Worm (Caenorhabditis elegans) whole organism, young adult: ENCODE measurements around the gene slc-36.2.

Experiments
- B0336.3 ChIP-seq: fragments of 200-800 bp; sonication (Bioruptor generic); IDR thresholded peaks from 2 replicates; pipeline ENCODE4 v1.3.6; 2022; ENCODE audit warnings: missing genetic modification characterization, missing compliant biosample characterization
- C06A6.2 ChIP-seq: fragments of 200-800 bp; sonication (Bioruptor generic); conservative IDR thresholded peaks from 2 replicates; pipeline ENCODE4 v1.3.6; 2022; ENCODE audit warnings: missing genetic modification characterization, missing compliant biosample characterization
- D2030.7 ChIP-seq: fragments of 200-800 bp; sonication (Bioruptor generic); IDR thresholded peaks from 2 replicates; pipeline ENCODE4 v1.3.6; 2022; ENCODE audit warnings: missing genetic modification reagents, missing genetic modification characterization, missing compliant biosample characterization
- F10E7.11 ChIP-seq: sonication (generic microtip); optimal IDR thresholded peaks from 2 replicates; lab custom pipeline; 2017; ENCODE audit warnings: mild to moderate bottlenecking, missing genetic modification characterization, moderate library complexity, missing compliant biosample characterization
- F23B12.7 ChIP-seq: sonication (generic microtip); optimal IDR thresholded peaks from 2 replicates; lab custom pipeline; 2017; ENCODE audit warnings: missing genetic modification characterization, mild to moderate bottlenecking, missing compliant biosample characterization, antibody characterized with exemption, moderate library complexity; ENCODE audit not compliant: insufficient read depth
- F33H1.4 ChIP-seq: fragments of 200-800 bp; sonication (Bioruptor generic); IDR thresholded peaks from 2 replicates; pipeline ENCODE4 v1.3.6; 2022; ENCODE audit warnings: missing genetic modification reagents, missing genetic modification characterization, missing compliant biosample characterization
- F57A8.1 ChIP-seq: fragments of 200-800 bp; sonication (Bioruptor generic); optimal IDR thresholded peaks from 2 replicates; lab custom pipeline; 2018; ENCODE audit warnings: mild to moderate bottlenecking, missing genetic modification characterization, moderate library complexity, missing compliant biosample characterization
- K11D2.4 ChIP-seq: fragments of 200-800 bp; sonication (Bioruptor generic); IDR thresholded peaks from 2 replicates; pipeline ENCODE4 v1.3.6; 2022; ENCODE audit warnings: missing genetic modification reagents, missing genetic modification characterization, missing compliant biosample characterization
- Y53F4B.3 ChIP-seq: fragments of 200-800 bp; sonication (Bioruptor generic); IDR thresholded peaks from 2 replicates; pipeline ENCODE4 v1.3.6; 2022; ENCODE audit warnings: missing genetic modification reagents, missing genetic modification characterization, missing compliant biosample characterization
- Y95B8A.8 ChIP-seq: fragments of 200-800 bp; sonication (Bioruptor generic); IDR thresholded peaks from 2 replicates; pipeline ENCODE4 v1.3.6; 2022; ENCODE audit warnings: missing genetic modification reagents, missing genetic modification characterization, missing compliant biosample characterization
- akir-1 ChIP-seq: fragments of 200-800 bp; sonication (Bioruptor generic); optimal IDR thresholded peaks from 2 replicates; lab custom pipeline; 2018; ENCODE audit warnings: mild to moderate bottlenecking, missing genetic modification characterization, moderate library complexity, missing compliant biosample characterization
- athp-1 ChIP-seq: sonication (generic microtip); optimal IDR thresholded peaks from 2 replicates; lab custom pipeline; 2017; ENCODE audit warnings: mild to moderate bottlenecking, missing genetic modification characterization, missing compliant biosample characterization
- attf-5 ChIP-seq: fragments of 200-800 bp; sonication (Bioruptor generic); optimal IDR thresholded peaks from 2 replicates; lab custom pipeline; 2018; ENCODE audit warnings: mild to moderate bottlenecking, missing genetic modification characterization, missing compliant biosample characterization
- attf-6 ChIP-seq: fragments of 200-800 bp; sonication (Bioruptor generic); IDR thresholded peaks from 2 replicates; pipeline ENCODE4 v1.3.6; 2022; ENCODE audit warnings: missing genetic modification reagents, missing genetic modification characterization, missing compliant biosample characterization
- cebp-2 ChIP-seq: fragments of 200-800 bp; sonication (Bioruptor generic); IDR thresholded peaks from 2 replicates; pipeline ENCODE4 v1.3.6; 2022; ENCODE audit warnings: missing genetic modification characterization, missing compliant biosample characterization
- ceh-27 ChIP-seq: fragments of 200-800 bp; sonication (Bioruptor generic); optimal IDR thresholded peaks from 2 replicates; lab custom pipeline; 2018; ENCODE audit warnings: mild to moderate bottlenecking, missing genetic modification characterization, moderate library complexity, missing compliant biosample characterization
- ceh-40 ChIP-seq: fragments of 200-800 bp; sonication (Bioruptor generic); IDR thresholded peaks from 2 replicates; pipeline ENCODE4 v1.3.6; 2022; ENCODE audit warnings: missing genetic modification characterization, missing compliant biosample characterization
- ceh-58 ChIP-seq: fragments of 200-800 bp; sonication (Bioruptor generic); IDR thresholded peaks from 2 replicates; pipeline ENCODE4 v1.3.6; 2022; ENCODE audit warnings: missing genetic modification characterization, missing compliant biosample characterization
- ceh-91 ChIP-seq: fragments of 200-800 bp; sonication (Bioruptor generic); IDR thresholded peaks from 2 replicates; pipeline ENCODE4 v1.3.6; 2022; ENCODE audit warnings: missing genetic modification reagents, missing genetic modification characterization, missing compliant biosample characterization
- chd-7 ChIP-seq: sonication (generic microtip); optimal IDR thresholded peaks from 2 replicates; lab custom pipeline; 2016; ENCODE audit warnings: mild to moderate bottlenecking, missing genetic modification characterization, moderate library complexity, missing compliant biosample characterization
- dox-1 ChIP-seq: fragments of 200-800 bp; sonication (Bioruptor generic); IDR thresholded peaks from 2 replicates; pipeline ENCODE4 v1.3.6; 2022; ENCODE audit warnings: missing genetic modification reagents, missing genetic modification characterization, missing compliant biosample characterization
- dpff-1 ChIP-seq: sonication (generic microtip); optimal IDR thresholded peaks from 2 replicates; lab custom pipeline; 2017; ENCODE audit warnings: mild to moderate bottlenecking, missing genetic modification characterization, missing compliant biosample characterization
- efl-1 ChIP-seq: fragments of 150-350 bp; optimal IDR thresholded peaks from 2 replicates; lab custom pipeline; 2014; ENCODE audit warnings: missing biosample characterization, missing genetic modification reagents, missing genetic modification characterization
- egl-44 ChIP-seq: fragments of 200-800 bp; sonication (Bioruptor generic); IDR thresholded peaks from 2 replicates; pipeline ENCODE4 v1.3.6; 2022; ENCODE audit warnings: missing genetic modification reagents, missing genetic modification characterization, missing compliant biosample characterization
- hmg-20 ChIP-seq: fragments of 200-800 bp; sonication (Bioruptor generic); IDR thresholded peaks from 2 replicates; pipeline ENCODE4 v1.3.6; 2022; ENCODE audit warnings: missing genetic modification reagents, missing genetic modification characterization, missing compliant biosample characterization
- lag-1 ChIP-seq: fragments of 200-800 bp; sonication (Bioruptor generic); IDR thresholded peaks from 2 replicates; pipeline ENCODE4 v1.3.6; 2022; ENCODE audit warnings: missing genetic modification reagents, missing genetic modification characterization, missing compliant biosample characterization
- let-526 ChIP-seq: fragments of 200-800 bp; sonication (Bioruptor generic); IDR thresholded peaks from 2 replicates; pipeline ENCODE4 v1.3.6; 2022; ENCODE audit warnings: missing genetic modification reagents, missing genetic modification characterization, missing compliant biosample characterization
- lin-26 ChIP-seq: fragments of 200-800 bp; sonication (Bioruptor generic); IDR thresholded peaks from 2 replicates; pipeline ENCODE4 v1.3.6; 2022; ENCODE audit warnings: missing genetic modification reagents, missing genetic modification characterization, missing compliant biosample characterization
- lin-40 ChIP-seq: sonication (generic microtip); optimal IDR thresholded peaks from 2 replicates; lab custom pipeline; 2016; ENCODE audit warnings: missing genetic modification characterization, mild to moderate bottlenecking, missing compliant biosample characterization, missing genotype, missing genetic modification reagents
- lin-54 ChIP-seq: fragments of 200-800 bp; sonication (Bioruptor generic); optimal IDR thresholded peaks from 2 replicates; lab custom pipeline; 2018; ENCODE audit warnings: mild to moderate bottlenecking, missing genetic modification characterization, missing compliant biosample characterization
- lir-1 ChIP-seq: fragments of 200-800 bp; sonication (Bioruptor generic); conservative IDR thresholded peaks from 2 replicates; pipeline ENCODE4 v1.3.6; 2022; ENCODE audit warnings: missing genetic modification reagents, missing genetic modification characterization, missing compliant biosample characterization
- lsl-1 ChIP-seq: fragments of 200-800 bp; sonication (Bioruptor generic); optimal IDR thresholded peaks from 2 replicates; lab custom pipeline; 2018; ENCODE audit warnings: mild to moderate bottlenecking, missing genetic modification characterization, moderate library complexity, missing compliant biosample characterization
- lsy-27 ChIP-seq: sonication (generic microtip); optimal IDR thresholded peaks from 2 replicates; lab custom pipeline; 2017; ENCODE audit warnings: missing genetic modification characterization, mild to moderate bottlenecking, missing compliant biosample characterization, antibody characterized with exemption, missing genotype, borderline replicate concordance; ENCODE audit not compliant: insufficient read depth
- madf-8 ChIP-seq: fragments of 200-800 bp; sonication (Bioruptor generic); conservative IDR thresholded peaks from 2 replicates; pipeline ENCODE4 v1.3.6; 2022; ENCODE audit warnings: missing genetic modification reagents, missing genetic modification characterization, missing compliant biosample characterization
- mcd-1 ChIP-seq: fragments of 200-800 bp; sonication (Bioruptor generic); IDR thresholded peaks from 2 replicates; pipeline ENCODE4 v1.3.6; 2022; ENCODE audit warnings: missing genetic modification reagents, missing genetic modification characterization, missing compliant biosample characterization
- mel-28 ChIP-seq: sonication (generic microtip); optimal IDR thresholded peaks from 2 replicates; lab custom pipeline; 2016; ENCODE audit warnings: borderline replicate concordance, mild to moderate bottlenecking, missing genetic modification characterization, missing compliant biosample characterization
- nfya-1 ChIP-seq: sonication (generic microtip); optimal IDR thresholded peaks from 2 replicates; lab custom pipeline; 2017; ENCODE audit warnings: antibody characterized with exemption, missing compliant biosample characterization, missing genetic modification characterization, borderline replicate concordance; ENCODE audit not compliant: insufficient read depth
- nfyb-1 ChIP-seq: fragments of 200-800 bp; sonication (Bioruptor generic); IDR thresholded peaks from 2 replicates; pipeline ENCODE4 v1.3.6; 2022; ENCODE audit warnings: missing genetic modification reagents, missing genetic modification characterization, missing compliant biosample characterization
- nhr-80 ChIP-seq: sonication (generic microtip); optimal IDR thresholded peaks from 2 replicates; lab custom pipeline; 2016; ENCODE audit warnings: missing genetic modification characterization, missing compliant biosample characterization
- pbrm-1 ChIP-seq: fragments of 200-800 bp; sonication (Bioruptor generic); IDR thresholded peaks from 2 replicates; pipeline ENCODE4 v1.3.6; 2022; ENCODE audit warnings: missing genetic modification reagents, missing genetic modification characterization, missing compliant biosample characterization
- sea-2 ChIP-seq: fragments of 200-800 bp; sonication (Bioruptor generic); IDR thresholded peaks from 2 replicates; pipeline ENCODE4 v1.3.6; 2022; ENCODE audit warnings: missing genetic modification characterization, missing compliant biosample characterization
- unc-62 ChIP-seq: fragments of 150-350 bp; optimal IDR thresholded peaks from 2 replicates; lab custom pipeline; 2014; ENCODE audit warnings: missing biosample characterization, missing genetic modification reagents, missing genetic modification characterization
- ztf-18 ChIP-seq: sonication (generic microtip); optimal IDR thresholded peaks from 2 replicates; lab custom pipeline; 2016; ENCODE audit warnings: missing genotype, mild to moderate bottlenecking, missing genetic modification characterization, missing compliant biosample characterization
- ztf-25 ChIP-seq: fragments of 200-800 bp; sonication (Bioruptor generic); IDR thresholded peaks from 2 replicates; pipeline ENCODE4 v1.3.6; 2022; ENCODE audit warnings: missing genetic modification reagents, missing genetic modification characterization, missing compliant biosample characterization

The slc-36.2 gene

ce11 chrII:522302-522701 lies at the start of gene slc-36.2:
Gene slc-36.2, plus strand, starts transcription at chrII:522602.
- TF ChIP-seq unc-62 (GFP tag; lab: Kevin White, UChicago) (no peak), B0336.3 (GFP tag; lab: Robert Waterston, UW) (no peak), athp-1 (tag; lab: Kevin White, UChicago) (no peak), chd-7 (tag; lab: Kevin White, UChicago) (no peak)

ce11 chrII:473203-473602 lies 49.2 kb upstream of the slc-36.2 start, which contains the start of gene W07E6.5:
Gene W07E6.5, plus strand, starts transcription at chrII:473503.
- TF ChIP-seq lir-1 (no peak), let-526 (GFP tag; lab: Robert Waterston, UW) (no peak), lin-26 (GFP tag; lab: Robert Waterston, UW) (no peak)

ce11 chrII:475312-475711 lies 47.1 kb upstream of the slc-36.2 start:
- TF ChIP-seq Y95B8A.8 (GFP tag; lab: Robert Waterston, UW), result no peak
- no peak for TF ChIP-seq dpff-1 (tag; lab: Kevin White, UChicago)
- TF ChIP-seq F57A8.1 (GFP tag; lab: Kevin White, UChicago), result no peak
- TF ChIP-seq egl-44 (GFP tag; lab: Robert Waterston, UW), result no peak
- TF ChIP-seq lag-1, result no peak
- no peak for TF ChIP-seq madf-8 (GFP tag; lab: Robert Waterston, UW)
- no peak for TF ChIP-seq C06A6.2 (GFP tag; lab: Robert Waterston, UW)
- no peak for TF ChIP-seq lin-54 (GFP tag; lab: Kevin White, UChicago)
- TF ChIP-seq F23B12.7 (tag; lab: Kevin White, UChicago), result no peak
- no peak for TF ChIP-seq attf-5 (GFP tag; lab: Kevin White, UChicago)
- TF ChIP-seq D2030.7 (GFP tag; lab: Robert Waterston, UW), result no peak
- TF ChIP-seq cebp-2 (GFP tag; lab: Robert Waterston, UW), result no peak
- TF ChIP-seq nfya-1 (tag; lab: Kevin White, UChicago), result no peak
- no peak for TF ChIP-seq ceh-91
- TF ChIP-seq efl-1, result no peak
- TF ChIP-seq hmg-20 (GFP tag; lab: Robert Waterston, UW), result no peak
- no peak for TF ChIP-seq Y53F4B.3 (GFP tag; lab: Robert Waterston, UW)

- TF ChIP-seq ceh-91 (peak; percentile 48; the same call in 1 of the 2 replicates), akir-1 (GFP tag; lab: Kevin White, UChicago) (no peak), ceh-58 (GFP tag; lab: Robert Waterston, UW) (no peak), ztf-25 (GFP tag; lab: Robert Waterston, UW) (no peak), nhr-80 (peak; percentile 39), ceh-27 (peak; percentile 63), madf-8 (GFP tag; lab: Robert Waterston, UW) (no peak), F33H1.4 (GFP tag; lab: Robert Waterston, UW) (no peak), lsy-27 (no peak), ceh-40 (no peak), Y95B8A.8 (GFP tag; lab: Robert Waterston, UW) (no peak), ztf-18 (tag; lab: Kevin White, UChicago) (peak; percentile 52), mcd-1 (GFP tag; lab: Robert Waterston, UW) (peak; percentile 91), dox-1 (peak; percentile 83), F57A8.1 (GFP tag; lab: Kevin White, UChicago) (no peak), lsl-1 (peak; percentile 36), lin-40 (tag; lab: Kevin White, UChicago) (no peak), nfyb-1 (peak; percentile 35; the same call in 1 of the 2 replicates), F23B12.7 (tag; lab: Kevin White, UChicago) (no peak), F10E7.11 (no peak), mel-28 (tag; lab: Kevin White, UChicago) (no peak), attf-6 (no peak), K11D2.4 (no peak), pbrm-1 (no peak), sea-2 (GFP tag; lab: Robert Waterston, UW) (no peak)
Measured at ce11 chrII:475890-476420, 46.4 kb upstream of the slc-36.2 start, which contains the start of gene nsun-1. Gene nsun-1, minus strand, starts transcription at chrII:475940.
